Worm (Caenorhabditis elegans): ENCODE results near the gene T25B2.1.

Gene T25B2.1

DNA sequence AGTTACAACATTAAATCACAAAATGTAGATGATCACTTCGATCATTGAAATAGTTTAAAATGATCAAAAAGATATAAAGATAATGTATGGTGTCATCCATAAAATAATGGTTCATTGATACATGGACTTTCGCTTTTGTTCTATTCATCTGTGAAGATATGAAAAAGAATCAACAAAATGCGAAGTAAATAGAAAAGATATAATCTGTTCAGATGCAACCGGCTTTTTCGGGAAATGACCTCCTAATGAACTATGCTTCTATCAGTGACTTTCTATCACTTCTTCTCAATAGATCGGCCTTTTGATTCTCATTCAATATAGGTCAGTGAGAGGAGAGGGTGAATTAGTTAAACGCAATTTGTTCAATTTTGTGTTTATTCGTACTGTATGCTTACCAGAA, 5.2 kb downstream of the T25B2.1 start:
- TF ChIP-seq nfyb-1 (GFP tag; IDR thresholded peaks at IDR 0.05) (no peak), Y95B8A.8 (GFP tag; IDR thresholded peaks at IDR 0.05) (no peak), lir-1 (GFP tag; conservative IDR thresholded peaks at IDR 0.05) (no peak)

DNA sequence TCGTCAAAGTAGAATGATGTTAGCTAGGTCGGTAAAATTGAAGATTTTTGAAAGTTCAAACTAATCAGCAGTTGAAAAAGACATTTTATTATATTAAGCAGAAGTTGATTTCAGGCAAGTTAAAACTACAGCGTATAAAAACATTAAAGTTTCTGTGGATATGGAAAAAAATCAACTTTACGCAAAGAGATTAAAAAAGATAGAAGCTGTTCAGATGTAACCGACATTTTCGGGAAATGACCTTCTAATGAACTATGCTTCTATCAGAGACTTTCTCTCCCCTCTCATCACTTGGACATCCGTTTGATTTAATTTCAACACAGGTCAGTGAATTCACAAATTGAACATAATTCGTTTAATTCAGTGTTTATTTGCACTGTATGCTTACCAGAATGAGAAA, 6.5 kb downstream of the T25B2.1 start, which contains the start of gene T13C5.7:
Gene T13C5.7 (plus strand): TSS at position 301 of the 400 bp plus-strand sequence.
- no peak for TF ChIP-seq snpc-3.4 (tag; optimal IDR thresholded peaks at IDR 0.05)
- TF ChIP-seq hsf-1 (GFP tag; IDR thresholded peaks at IDR 0.05) = no peak
- no peak for TF ChIP-seq ets-4 (GFP tag; optimal IDR thresholded peaks at IDR 0.05)
- TF ChIP-seq Y67H2A.10 (GFP tag; conservative IDR thresholded peaks at IDR 0.05) = no peak
- no peak for TF ChIP-seq ztf-26 (tag; optimal IDR thresholded peaks at IDR 0.05)
- no peak for TF ChIP-seq F37B4.10 (GFP tag; IDR thresholded peaks at IDR 0.05)
- TF ChIP-seq D2030.7 (GFP tag; IDR thresholded peaks at IDR 0.05) = no peak
- TF ChIP-seq let-607 (tag; optimal IDR thresholded peaks at IDR 0.05) = no peak
- no peak for TF ChIP-seq hmg-1.2 (GFP tag; IDR thresholded peaks at IDR 0.05)
- no peak for TF ChIP-seq snpc-4 (GFP tag; optimal IDR thresholded peaks at IDR 0.05)
- TF ChIP-seq snpc-4 (tag; optimal IDR thresholded peaks at IDR 0.05) = no peak
- TF ChIP-seq somi-1 (GFP tag; optimal IDR thresholded peaks at IDR 0.05) = no peak
- TF ChIP-seq ceh-40 (GFP tag; IDR thresholded peaks at IDR 0.05) = no peak
- no peak for TF ChIP-seq nhr-90 (tag; optimal IDR thresholded peaks at IDR 0.05)
- no peak for TF ChIP-seq lin-35 (GFP tag; optimal IDR thresholded peaks at IDR 0.05)
- TF ChIP-seq sea-2 (GFP tag; IDR thresholded peaks at IDR 0.05) = no peak
- TF ChIP-seq T26A5.8 (tag; optimal IDR thresholded peaks at IDR 0.05) = no peak
- no peak for TF ChIP-seq athp-1 (tag; optimal IDR thresholded peaks at IDR 0.05)
- no peak for TF ChIP-seq dpl-1 (GFP tag; optimal IDR thresholded peaks at IDR 0.05)
- TF ChIP-seq attf-6 (GFP tag; IDR thresholded peaks at IDR 0.05) = no peak
- no peak for TF ChIP-seq F22D6.2 (tag; optimal IDR thresholded peaks at IDR 0.05)

DNA sequence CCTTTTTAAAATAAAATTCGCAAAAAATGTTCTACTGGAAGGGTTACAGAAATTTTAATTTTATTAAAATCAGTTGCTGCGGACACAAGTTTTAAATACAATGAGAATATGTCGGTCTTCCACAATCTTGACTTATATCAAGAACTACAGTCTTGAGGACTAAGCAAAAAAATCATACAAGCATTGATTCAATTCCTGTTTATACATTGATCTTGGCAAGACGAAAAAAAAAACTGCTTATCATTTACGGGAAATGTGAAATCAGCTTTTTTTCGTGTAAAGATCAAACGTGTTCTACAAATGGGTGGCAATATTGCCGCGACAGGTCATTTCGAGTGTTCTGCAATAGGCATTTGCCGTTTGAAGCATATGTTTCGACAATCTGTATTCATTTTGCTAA, 11.0 kb downstream of the T25B2.1 start, which contains the start of gene T13C5.2:
Gene T13C5.2 (plus strand): TSS at position 301 of the 400 bp plus-strand sequence.
- no peak for TF ChIP-seq ets-4 (GFP tag; optimal IDR thresholded peaks at IDR 0.05)

DNA sequence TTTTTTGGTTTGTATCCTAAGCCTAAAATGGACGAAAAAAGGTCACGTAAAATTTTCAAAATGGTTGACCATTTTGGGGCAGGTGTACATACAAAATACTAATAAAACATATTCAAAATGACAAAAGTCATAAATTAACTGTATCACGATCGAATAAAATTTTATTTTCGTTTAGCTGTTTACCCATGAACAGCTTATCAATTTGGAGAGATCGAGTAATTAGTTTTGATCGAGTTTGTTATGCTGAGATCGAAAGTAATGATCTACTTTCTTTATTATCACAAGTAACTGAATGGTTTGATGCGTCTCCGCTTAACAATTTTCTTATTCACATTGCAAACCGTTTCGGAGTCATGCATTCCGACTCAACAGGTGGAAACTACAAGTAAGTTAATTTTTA, 14.1 kb downstream of the T25B2.1 start, which contains the start of gene T13C5.10:
Gene T13C5.10 (plus strand): TSS at position 301 of the 400 bp plus-strand sequence.
- TF ChIP-seq nfya-2 (GFP tag; IDR thresholded peaks at IDR 0.05) (no peak), rec-8 (tag; optimal IDR thresholded peaks at IDR 0.05) (no peak), ztf-26 (tag; optimal IDR thresholded peaks at IDR 0.05) (no peak), hsf-1 (GFP tag; IDR thresholded peaks at IDR 0.05) (no peak), lsl-1 (GFP tag; optimal IDR thresholded peaks at IDR 0.05) (no peak), dox-1 (GFP tag; IDR thresholded peaks at IDR 0.05) (no peak), ceh-79 (tag; optimal IDR thresholded peaks at IDR 0.05) (no peak), rpc-1 (optimal IDR thresholded peaks at IDR 0.05) (no peak), rpc-1 (tag; optimal IDR thresholded peaks at IDR 0.05) (no peak), xnd-1 (tag; optimal IDR thresholded peaks at IDR 0.05) (no peak), zfh-2 (GFP tag; conservative IDR thresholded peaks at IDR 0.05) (no peak), akir-1 (GFP tag; optimal IDR thresholded peaks at IDR 0.05) (no peak), ztf-3 (GFP tag; optimal IDR thresholded peaks at IDR 0.05) (no peak), gei-17 (GFP tag; optimal IDR thresholded peaks at IDR 0.05) (no peak), let-526 (GFP tag; IDR thresholded peaks at IDR 0.05) (no peak), T07F8.4 (tag; optimal IDR thresholded peaks at IDR 0.05) (no peak), snpc-3.4 (tag; optimal IDR thresholded peaks at IDR 0.05) (no peak)
